Fruit fly (Drosophila melanogaster): ENCODE measurements around the gene CG33688.

dm6 chr3L:16215411-16215810 is 16.4 kb downstream of the CG33688 start:
- no peak for TF ChIP-seq bab1 (GFP tag; optimal IDR thresholded peaks at IDR 0.05)
- TF ChIP-seq CG12768 (GFP tag; optimal IDR thresholded peaks at IDR 0.05): no peak
- no peak for TF ChIP-seq pad (GFP tag; optimal IDR thresholded peaks at IDR 0.05)
- TF ChIP-seq kay (GFP tag; ENCODE audit: borderline replicate concordance): no peak
- TF ChIP-seq CG11617 (GFP tag; optimal IDR thresholded peaks at IDR 0.05): no peak
- TF ChIP-seq CG14711 (tag; optimal IDR thresholded peaks at IDR 0.05): no peak
- no peak for TF ChIP-seq CG5204 (GFP tag; optimal IDR thresholded peaks at IDR 0.05)

Data from whole organism, adult.